Fruit fly (Drosophila melanogaster) whole organism, embryonic: ENCODE data around the gene CG7903.

Experiments
- CG10267 ChIP-seq: fragments of 200-800 bp; sonication (Bioruptor generic); optimal IDR thresholded peaks from 2 replicates; lab custom pipeline; 2018; ENCODE audit warnings: missing biosample characterization, mild to moderate bottlenecking, missing genetic modification characterization, moderate library complexity
- CG10979 ChIP-seq: fragments of 200-800 bp; sonication (Bioruptor generic); optimal IDR thresholded peaks from 2 replicates; lab custom pipeline; 2018; ENCODE audit warnings: missing biosample characterization, mild to moderate bottlenecking, missing genetic modification characterization, moderate library complexity
- CG12391 ChIP-seq: fragments of 200-800 bp; sonication (Bioruptor generic); optimal IDR thresholded peaks from 3 replicates; lab custom pipeline; 2018; ENCODE audit warnings: missing biosample characterization, mild to moderate bottlenecking, missing genetic modification characterization, moderate library complexity
- CG12659 ChIP-seq: fragments of 200-800 bp; sonication (Bioruptor generic); optimal IDR thresholded peaks from 3 replicates; lab custom pipeline; 2017; ENCODE audit warnings: mild to moderate bottlenecking, missing biosample characterization, missing genetic modification reagents, missing genetic modification characterization
- CG13287 ChIP-seq: fragments of 200-800 bp; sonication (Bioruptor generic); IDR thresholded peaks from 2 replicates; pipeline ENCODE4 v1.3.6; 2022; ENCODE audit warnings: missing biosample characterization, missing genetic modification characterization; ENCODE audit not compliant: partially characterized antibody
- CG14965 ChIP-seq: fragments of 200-800 bp; sonication (Bioruptor generic); optimal IDR thresholded peaks from 2 replicates; lab custom pipeline; 2016; ENCODE audit warnings: missing biosample characterization, missing genetic modification characterization, borderline replicate concordance
- CG16813 ChIP-seq: fragments of 200-800 bp; sonication (Bioruptor generic); IDR thresholded peaks from 3 replicates; pipeline ENCODE4 v1.3.6; 2022; ENCODE audit warnings: missing biosample characterization, missing genetic modification characterization; ENCODE audit not compliant: partially characterized antibody
- CG16815 ChIP-seq: fragments of 200-800 bp; sonication (Bioruptor generic); optimal IDR thresholded peaks from 3 replicates; lab custom pipeline; 2017; ENCODE audit warnings: missing biosample characterization, mild to moderate bottlenecking, missing genetic modification characterization
- CG18764 ChIP-seq: fragments of 200-800 bp; sonication (Bioruptor generic); optimal IDR thresholded peaks from 3 replicates; lab custom pipeline; 2016; ENCODE audit warnings: missing biosample characterization, missing genetic modification characterization
- CG34376 ChIP-seq: fragments of 200-800 bp; sonication (Bioruptor generic); optimal IDR thresholded peaks from 2 replicates; lab custom pipeline; 2018; ENCODE audit warnings: missing biosample characterization, mild to moderate bottlenecking, missing genetic modification characterization
- CG4328 ChIP-seq: fragments of 200-800 bp; sonication (Bioruptor generic); optimal IDR thresholded peaks from 3 replicates; lab custom pipeline; 2017; ENCODE audit warnings: missing biosample characterization, missing genetic modification reagents, missing genetic modification characterization
- CG4404 ChIP-seq: fragments of 200-800 bp; sonication (Bioruptor generic); IDR thresholded peaks from 2 replicates; pipeline ENCODE4 v1.3.6; 2022; ENCODE audit warnings: missing biosample characterization, missing genetic modification characterization
- CG7357 ChIP-seq: fragments of 200-800 bp; sonication (Bioruptor generic); IDR thresholded peaks from 3 replicates; pipeline ENCODE4 v1.3.6; 2022; ENCODE audit warnings: missing biosample characterization, missing genetic modification characterization
- CG7987 ChIP-seq: fragments of 200-800 bp; sonication (Bioruptor generic); optimal IDR thresholded peaks from 2 replicates; lab custom pipeline; 2018; ENCODE audit warnings: missing biosample characterization, mild to moderate bottlenecking, missing genetic modification characterization, moderate library complexity
- CHES-1-like ChIP-seq: fragments of 200-800 bp; sonication (Bioruptor generic); optimal IDR thresholded peaks from 2 replicates; lab custom pipeline; 2016; ENCODE audit warnings: missing biosample characterization, missing genetic modification characterization
- D ChIP-seq, 2 experiments: fragments of 200-800 bp in 1 of 2; fragments of >200 bp in 1 of 2; sonication (Bioruptor generic) in 1 of 2; optimal IDR thresholded peaks; 2 replicates in 1 of 2; 3 replicates in 1 of 2; lab custom pipeline; 2017; ENCODE audit warnings: mild to moderate bottlenecking in 1 of 2, missing biosample characterization in 1 of 2, missing genetic modification characterization in 1 of 2, missing genetic modification reagents in 1 of 2
- Dbx ChIP-seq: fragments of 200-800 bp; sonication (Bioruptor generic); IDR thresholded peaks from 3 replicates; pipeline ENCODE4 v1.3.6; 2022; ENCODE audit warnings: missing biosample characterization, missing genetic modification characterization
- Dll ChIP-seq: fragments of 200-800 bp; sonication (Bioruptor generic); IDR thresholded peaks from 4 replicates; pipeline ENCODE4 v1.3.6; 2022; ENCODE audit warnings: missing biosample characterization, missing genetic modification characterization; ENCODE audit not compliant: partially characterized antibody
- Doc3 ChIP-seq: fragments of 200-800 bp; sonication (Bioruptor generic); IDR thresholded peaks from 3 replicates; pipeline ENCODE4 v1.3.6; 2022; ENCODE audit warnings: missing biosample characterization, missing genetic modification characterization; ENCODE audit not compliant: partially characterized antibody
- E2f2 ChIP-seq: fragments of 200-800 bp; sonication (Bioruptor generic); IDR thresholded peaks from 2 replicates; pipeline ENCODE4 v1.3.6; 2022; ENCODE audit warnings: missing biosample characterization, missing genetic modification characterization
- ERR ChIP-seq: fragments of 200-800 bp; sonication (Bioruptor generic); optimal IDR thresholded peaks from 2 replicates; lab custom pipeline; 2016; ENCODE audit warnings: missing biosample characterization, missing genetic modification characterization
- GATAe ChIP-seq: fragments of 200-800 bp; sonication (Bioruptor generic); conservative IDR thresholded peaks from 2 replicates; pipeline ENCODE4 v1.3.6; 2022; ENCODE audit warnings: missing biosample characterization, missing genetic modification characterization
- Gug ChIP-seq: fragments of 200-800 bp; sonication (Bioruptor generic); IDR thresholded peaks from 4 replicates; pipeline ENCODE4 v1.3.6; 2022; ENCODE audit warnings: missing biosample characterization, missing genetic modification characterization
- NK7.1 ChIP-seq: fragments of 200-800 bp; sonication (Bioruptor generic); optimal IDR thresholded peaks from 3 replicates; lab custom pipeline; 2016; ENCODE audit warnings: missing biosample characterization, missing genetic modification characterization
- Sry-δ ChIP-seq: fragments of 200-800 bp; sonication (Bioruptor generic); optimal IDR thresholded peaks from 2 replicates; lab custom pipeline; 2016; ENCODE audit warnings: missing biosample characterization, missing genetic modification characterization
- Stat92E ChIP-seq, 3 experiments: fragments of >200 bp in 2 of 3; fragments of 200-800 bp in 1 of 3; sonication (Bioruptor generic) in 1 of 3; optimal IDR thresholded peaks; 2 replicates each; lab custom pipeline; 2017 to 2019; ENCODE audit warnings: missing biosample characterization in 3 of 3, missing genetic modification characterization in 3 of 3, mild to moderate bottlenecking in 1 of 3, moderate library complexity in 1 of 3
- ato ChIP-seq: fragments of 200-800 bp; sonication (Bioruptor generic); IDR thresholded peaks from 2 replicates; pipeline ENCODE4 v1.3.6; 2022; ENCODE audit warnings: missing biosample characterization, missing genetic modification characterization; ENCODE audit not compliant: partially characterized antibody
- br ChIP-seq: fragments of >200 bp; optimal IDR thresholded peaks from 2 replicates; lab custom pipeline; 2017
- cad ChIP-seq: fragments of >200 bp; optimal IDR thresholded peaks from 2 replicates; lab custom pipeline; 2017; ENCODE audit warnings: missing biosample characterization, missing genetic modification characterization
- caup ChIP-seq: fragments of 200-800 bp; sonication (Bioruptor generic); optimal IDR thresholded peaks from 3 replicates; lab custom pipeline; 2017; ENCODE audit warnings: missing biosample characterization, mild to moderate bottlenecking, missing genetic modification characterization, moderate library complexity; ENCODE audit not compliant: severe bottlenecking
- ci ChIP-seq: fragments of 200-800 bp; sonication (Bioruptor generic); IDR thresholded peaks from 3 replicates; pipeline ENCODE4 v1.3.6; 2022; ENCODE audit warnings: missing biosample characterization, missing genetic modification characterization
- dysf ChIP-seq: fragments of 200-800 bp; sonication (Bioruptor generic); IDR thresholded peaks from 3 replicates; pipeline ENCODE4 v1.3.6; 2022; ENCODE audit warnings: missing biosample characterization, missing genetic modification characterization
- emc ChIP-seq: fragments of 200-800 bp; sonication (Bioruptor generic); optimal IDR thresholded peaks from 2 replicates; lab custom pipeline; 2016; ENCODE audit warnings: missing biosample characterization, missing genetic modification characterization
- eve ChIP-seq, 2 experiments: fragments of >200 bp; optimal IDR thresholded peaks; 2 replicates each; lab custom pipeline; 2017; ENCODE audit warnings: missing biosample characterization in 2 of 2, missing genetic modification characterization in 2 of 2
- fd64A ChIP-seq: fragments of 200-800 bp; sonication (Bioruptor generic); optimal IDR thresholded peaks from 3 replicates; lab custom pipeline; 2018; ENCODE audit warnings: missing biosample characterization, mild to moderate bottlenecking, missing genetic modification characterization
- gcm2 ChIP-seq: fragments of 200-800 bp; sonication (Bioruptor generic); optimal IDR thresholded peaks from 2 replicates; lab custom pipeline; 2016; ENCODE audit warnings: missing biosample characterization, missing genetic modification characterization
- gfzf ChIP-seq: fragments of 200-800 bp; sonication (Bioruptor generic); optimal IDR thresholded peaks from 2 replicates; lab custom pipeline; 2016; ENCODE audit warnings: missing biosample characterization, mild to moderate bottlenecking, missing genetic modification characterization, moderate library complexity
- her ChIP-seq: fragments of 200-800 bp; sonication (Bioruptor generic); optimal IDR thresholded peaks from 2 replicates; lab custom pipeline; 2016; ENCODE audit warnings: missing biosample characterization, missing genetic modification characterization
- hth ChIP-seq: fragments of >200 bp; optimal IDR thresholded peaks from 2 replicates; lab custom pipeline; 2017; ENCODE audit warnings: inconsistent platforms
- knrl ChIP-seq: fragments of 200-800 bp; sonication (Bioruptor generic); IDR thresholded peaks from 3 replicates; pipeline ENCODE4 v1.3.6; 2022; ENCODE audit warnings: missing biosample characterization, missing genetic modification characterization; ENCODE audit not compliant: partially characterized antibody
- nau ChIP-seq: fragments of 200-800 bp; sonication (Bioruptor generic); optimal IDR thresholded peaks from 3 replicates; lab custom pipeline; 2017; ENCODE audit warnings: missing biosample characterization, mild to moderate bottlenecking, missing genetic modification characterization, missing genetic modification reagents
- peb ChIP-seq: fragments of 200-800 bp; sonication (Bioruptor generic); IDR thresholded peaks from 2 replicates; pipeline ENCODE4 v1.3.6; 2022; ENCODE audit warnings: missing biosample characterization, missing genetic modification characterization
- pros ChIP-seq: fragments of 200-800 bp; sonication (Bioruptor generic); optimal IDR thresholded peaks from 3 replicates; lab custom pipeline; 2019; ENCODE audit warnings: missing biosample characterization, mild to moderate bottlenecking, missing genetic modification characterization, moderate library complexity
- ro ChIP-seq: fragments of 200-800 bp; sonication (Bioruptor generic); IDR thresholded peaks from 2 replicates; pipeline ENCODE4 v1.3.6; 2022; ENCODE audit warnings: missing biosample characterization, missing genetic modification characterization
- row ChIP-seq: fragments of 200-800 bp; sonication (Bioruptor generic); IDR thresholded peaks from 3 replicates; pipeline ENCODE4 v1.3.6; 2022; ENCODE audit warnings: missing biosample characterization, missing genetic modification characterization
- salm ChIP-seq: fragments of 200-800 bp; sonication (Bioruptor generic); optimal IDR thresholded peaks from 2 replicates; lab custom pipeline; 2018; ENCODE audit warnings: missing biosample characterization, mild to moderate bottlenecking, missing genetic modification characterization
- sd ChIP-seq: fragments of 200-800 bp; sonication (Bioruptor generic); optimal IDR thresholded peaks from 3 replicates; lab custom pipeline; 2018; ENCODE audit warnings: missing biosample characterization, mild to moderate bottlenecking, missing genetic modification characterization, moderate library complexity
- sens ChIP-seq: fragments of 200-800 bp; sonication (Bioruptor generic); peaks from one replicate; lab custom pipeline; 2016; ENCODE audit warnings: missing biosample characterization, missing genetic modification characterization
- sens-2 ChIP-seq: fragments of 200-800 bp; sonication (Bioruptor generic); IDR thresholded peaks from 2 replicates; pipeline ENCODE4 v1.3.6; 2022; ENCODE audit warnings: missing biosample characterization, missing genetic modification characterization
- yki ChIP-seq: fragments of >200 bp; optimal IDR thresholded peaks from 3 replicates; lab custom pipeline; 2018
- zen2 ChIP-seq: fragments of 200-800 bp; sonication (Bioruptor generic); IDR thresholded peaks from 3 replicates; pipeline ENCODE4 v1.3.6; 2022; ENCODE audit warnings: missing biosample characterization, missing genetic modification characterization; ENCODE audit not compliant: partially characterized antibody

The CG7903 gene

dm6 chr3R:30039494-30039893 is 44.5 kb upstream of the CG7903 start, which contains the start of the genes janA, Sry-alpha and Sry-beta (continued):
- TF ChIP-seq peb (no peak), CG4328 (GFP tag; lab: Kevin White, UChicago) (no peak), ERR (GFP tag; lab: Kevin White, UChicago) (no peak), Dbx (peak; percentile 49; the same call in 1 of the 3 replicates), Sry-δ (GFP tag; lab: Kevin White, UChicago) (peak; percentile 96), sens (GFP tag; lab: Kevin White, UChicago) (no peak), GATAe (GFP tag; lab: Robert Waterston, UW) (no peak), gcm2 (GFP tag; lab: Kevin White, UChicago) (no peak), pros (no peak), gfzf (GFP tag; lab: Kevin White, UChicago) (peak; percentile 63), CG7357 (GFP tag; lab: Robert Waterston, UW) (no peak), ci (GFP tag; lab: Robert Waterston, UW) (no peak), emc (GFP tag; lab: Kevin White, UChicago) (no peak), dysf (GFP tag; lab: Robert Waterston, UW) (no peak), knrl (GFP tag; lab: Robert Waterston, UW) (peak; percentile 99), CG10267 (tag; lab: Kevin White, UChicago) (peak; percentile 62), E2f2 (peak; percentile 71), CG7987 (GFP tag; lab: Kevin White, UChicago) (no peak), CG10979 (peak; percentile 7), cad (no peak), CG16813 (GFP tag; lab: Robert Waterston, UW) (peak; percentile 100), zen2 (GFP tag; lab: Robert Waterston, UW) (peak; percentile 99), br (lab: Kevin White, UChicago) (no peak), CG12659 (GFP tag; lab: Kevin White, UChicago) (peak; percentile 83), Doc3 (peak; percentile 100), D (optimal IDR thresholded peaks at IDR 0.05; lab: Kevin White, UChicago) (no peak), D (GFP tag; optimal IDR thresholded peaks at IDR 0.05; lab: Kevin White, UChicago) (no peak), ro (GFP tag; lab: Robert Waterston, UW) (no peak), row (GFP tag; lab: Robert Waterston, UW) (peak; percentile 69), Dll (GFP tag; lab: Robert Waterston, UW) (peak; percentile 100), fd64A (no peak), ato (GFP tag; lab: Robert Waterston, UW) (peak; percentile 99), eve (GFP tag; optimal IDR thresholded peaks at IDR 0.05; lab: Kevin White, UChicago) (no peak), CG16815 (GFP tag; lab: Kevin White, UChicago) (no peak), Gug (GFP tag; lab: Robert Waterston, UW) (peak; percentile 51; the same call in 1 of the 4 replicates), Stat92E (GFP tag; optimal IDR thresholded peaks at IDR 0.05; lab: Kevin White, UChicago) (peak in 1 of 3 experiments; percentile 29), sens-2 (GFP tag; lab: Robert Waterston, UW) (no peak), CG4404 (no peak), caup (GFP tag; lab: Kevin White, UChicago) (no peak), CG13287 (peak; percentile 100), CG12391 (peak; percentile 59), CG18764 (GFP tag; lab: Kevin White, UChicago) (no peak), her (no peak), CG14965 (no peak), hth (no peak), sd (tag; lab: Kevin White, UChicago) (no peak), salm (tag; lab: Kevin White, UChicago) (no peak), NK7.1 (GFP tag; lab: Kevin White, UChicago) (no peak), CHES-1-like (GFP tag; lab: Kevin White, UChicago) (peak; percentile 13), CG34376 (GFP tag; lab: Kevin White, UChicago) (no peak), nau (GFP tag; lab: Kevin White, UChicago) (no peak), yki (no peak)
